Fruit fly (Drosophila melanogaster): ENCODE data around the gene CG46339.

The CG46339 gene

DNA sequence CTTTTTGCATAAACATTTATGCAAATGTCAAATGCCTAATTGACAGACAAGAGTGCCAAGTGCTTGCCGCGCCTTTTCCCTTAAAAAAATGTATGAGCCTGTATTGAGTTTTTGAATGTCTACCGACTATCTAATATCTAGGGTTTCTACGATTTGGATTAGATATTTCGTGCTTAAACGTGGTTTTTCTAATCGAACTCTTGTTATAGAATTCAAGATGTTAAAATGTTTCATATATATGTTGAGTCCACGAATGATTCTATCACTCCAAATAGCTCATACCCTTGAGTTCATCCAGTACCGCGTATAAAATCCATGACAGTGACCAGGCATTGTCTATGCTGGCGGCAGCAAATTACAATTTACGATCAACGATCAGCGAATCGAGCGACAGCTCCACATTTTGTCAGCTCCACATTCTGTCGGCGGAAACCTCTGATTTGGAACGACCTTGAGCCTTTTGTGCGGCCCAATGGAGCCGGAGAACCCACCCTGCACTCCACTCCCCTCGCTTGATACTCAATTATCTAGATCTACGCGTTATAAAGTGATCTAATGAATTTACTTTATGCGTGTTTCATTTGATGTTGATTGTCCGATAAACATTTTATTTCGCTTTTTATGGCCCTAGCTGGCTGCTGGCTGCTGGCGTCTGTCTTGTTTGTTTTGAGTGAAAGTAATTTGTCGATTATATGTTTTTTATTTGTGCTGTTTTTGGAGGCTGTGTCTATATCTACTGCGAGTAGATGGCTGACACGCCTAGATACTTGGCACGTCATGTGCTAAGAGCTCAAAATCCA lies 8.7 kb upstream of the CG46339 start (continued):
- TF ChIP-seq amos (GFP tag; IDR thresholded peaks at IDR 0.05; ENCODE audit: partially characterized antibody) (0 out of 2 replicates have a peak, but pooled peaks have one; percentile 8), CG11093 (GFP tag; IDR thresholded peaks at IDR 0.05) (no peak), Aef1 (GFP tag; IDR thresholded peaks at IDR 0.05) (peak; percentile 35; the same call in 1 of the 3 replicates), Poxn (GFP tag; IDR thresholded peaks at IDR 0.05) (no peak), gt (GFP tag; IDR thresholded peaks at IDR 0.05) (no peak), tin (GFP tag; optimal IDR thresholded peaks at IDR 0.05) (no peak), exex (tag; optimal IDR thresholded peaks at IDR 0.05) (no peak), Rfx (GFP tag; IDR thresholded peaks at IDR 0.05) (peak; percentile 64), toy (GFP tag; IDR thresholded peaks at IDR 0.05) (no peak), eve (GFP tag; optimal IDR thresholded peaks at IDR 0.05) (no peak), CG13624 (GFP tag; optimal IDR thresholded peaks at IDR 0.05) (peak; percentile 20), jing (GFP tag; optimal IDR thresholded peaks at IDR 0.05) (no peak), HLH3B (GFP tag; IDR thresholded peaks at IDR 0.05) (no peak), dimm (GFP tag; IDR thresholded peaks at IDR 0.05) (no peak), sisA (GFP tag; IDR thresholded peaks at IDR 0.05) (no peak), CG6254 (GFP tag; optimal IDR thresholded peaks at IDR 0.05) (no peak), Stat92E (GFP tag; optimal IDR thresholded peaks at IDR 0.05) (no peak)

DNA sequence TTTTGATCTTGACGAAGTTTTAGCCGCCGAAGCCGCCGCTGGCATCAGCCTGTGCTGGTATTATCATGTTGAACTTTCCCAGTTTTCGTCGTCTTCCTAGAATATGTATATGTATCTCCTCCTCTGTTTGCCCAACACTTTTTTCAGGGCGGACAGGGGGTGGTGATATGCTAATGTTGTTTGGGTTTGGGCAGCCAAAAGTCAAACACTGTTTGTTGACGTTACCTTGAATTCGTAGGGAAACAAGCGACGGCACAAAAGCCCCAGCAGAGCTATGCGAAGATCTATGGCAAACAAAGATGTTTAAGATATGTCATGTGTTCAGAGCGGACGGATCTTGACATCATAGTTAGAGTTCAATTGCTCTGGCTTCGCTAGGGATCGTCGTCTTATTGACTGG lies 6.8 kb upstream of the CG46339 start:
- TF ChIP-seq pzg (GFP tag; optimal IDR thresholded peaks at IDR 0.05) (no peak), Hand (GFP tag; optimal IDR thresholded peaks at IDR 0.05) (no peak), al (GFP tag; IDR thresholded peaks at IDR 0.05) (no peak), CG2199 (GFP tag; IDR thresholded peaks at IDR 0.05) (no peak), phol (tag; optimal IDR thresholded peaks at IDR 0.05) (no peak), CG18262 (tag; optimal IDR thresholded peaks at IDR 0.05) (peak; percentile 30), odd (GFP tag; optimal IDR thresholded peaks at IDR 0.05) (peak; percentile 34), br (optimal IDR thresholded peaks at IDR 0.05) (no peak), emc (GFP tag; optimal IDR thresholded peaks at IDR 0.05) (no peak), hth (optimal IDR thresholded peaks at IDR 0.05) (no peak), CG1792 (GFP tag; optimal IDR thresholded peaks at IDR 0.05) (no peak), CG6813 (GFP tag; optimal IDR thresholded peaks at IDR 0.05) (peak; percentile 47), fru (optimal IDR thresholded peaks at IDR 0.05) (no peak), Taf1 (GFP tag; IDR thresholded peaks at IDR 0.05) (no peak), chinmo (GFP tag; IDR thresholded peaks at IDR 0.05; ENCODE audit: partially characterized antibody) (no peak), Hmr (GFP tag; optimal IDR thresholded peaks at IDR 0.05) (no peak), schlank (tag; optimal IDR thresholded peaks at IDR 0.05) (no peak), CG10209 (GFP tag; optimal IDR thresholded peaks at IDR 0.05) (peak; percentile 20), CG31388 (GFP tag; optimal IDR thresholded peaks at IDR 0.05) (no peak), tna (GFP tag; IDR thresholded peaks at IDR 0.05; ENCODE audit: partially characterized antibody) (no peak), sd (tag; optimal IDR thresholded peaks at IDR 0.05) (peak; percentile 25), Hr39 (optimal IDR thresholded peaks at IDR 0.05) (no peak), fd102C (GFP tag; optimal IDR thresholded peaks at IDR 0.05) (no peak), CoRest (tag; optimal IDR thresholded peaks at IDR 0.05) (no peak), CG7556 (GFP tag; optimal IDR thresholded peaks at IDR 0.05) (peak; percentile 1), CG9817 (tag; optimal IDR thresholded peaks at IDR 0.05) (no peak), abd-A (tag; optimal IDR thresholded peaks at IDR 0.05) (no peak), D19B (GFP tag; optimal IDR thresholded peaks at IDR 0.05) (no peak), gfzf (GFP tag; optimal IDR thresholded peaks at IDR 0.05) (no peak), CG9932 (GFP tag; IDR thresholded peaks at IDR 0.05) (no peak), CG12219 (GFP tag; optimal IDR thresholded peaks at IDR 0.05) (no peak), tap (tag; optimal IDR thresholded peaks at IDR 0.05) (no peak), slp2 (GFP tag; optimal IDR thresholded peaks at IDR 0.05) (no peak), Sin3A (optimal IDR thresholded peaks at IDR 0.05) (no peak)
